Fruit fly (Drosophila melanogaster) whole organism, embryonic: ENCODE measurements around the gene Srr.

ENCODE experiments used
- Aef1 ChIP-seq: fragments of 200-800 bp; sonication (Bioruptor generic); IDR thresholded peaks from 3 replicates; pipeline ENCODE4 v1.3.6; 2022; ENCODE audit warnings: missing biosample characterization, missing genetic modification characterization
- Asciz ChIP-seq: fragments of 200-800 bp; sonication (Bioruptor generic); optimal IDR thresholded peaks from 2 replicates; lab custom pipeline; 2017; ENCODE audit warnings: missing biosample characterization, mild to moderate bottlenecking, missing genetic modification characterization, missing genetic modification reagents
- Atf-2 ChIP-seq: fragments of 200-800 bp; sonication (Bioruptor generic); optimal IDR thresholded peaks from 2 replicates; lab custom pipeline; 2016; ENCODE audit warnings: missing biosample characterization, missing genetic modification characterization
- CG12942 ChIP-seq: fragments of 200-800 bp; sonication (Bioruptor generic); optimal IDR thresholded peaks from 3 replicates; lab custom pipeline; 2016; ENCODE audit warnings: missing biosample characterization, missing genetic modification characterization
- CG14014 ChIP-seq: fragments of 200-800 bp; sonication (Bioruptor generic); IDR thresholded peaks from 2 replicates; pipeline ENCODE4 v1.3.6; 2022; ENCODE audit warnings: missing biosample characterization, missing genetic modification characterization
- CG15479 ChIP-seq: fragments of 200-800 bp; sonication (Bioruptor generic); optimal IDR thresholded peaks from 3 replicates; lab custom pipeline; 2019; ENCODE audit warnings: missing biosample characterization, mild to moderate bottlenecking, missing genetic modification characterization, moderate library complexity
- CG1647 ChIP-seq: fragments of 200-800 bp; sonication (Bioruptor generic); optimal IDR thresholded peaks from 3 replicates; lab custom pipeline; 2016; ENCODE audit warnings: missing biosample characterization, missing genetic modification characterization
- CG1792 ChIP-seq: fragments of 200-800 bp; sonication (Bioruptor generic); optimal IDR thresholded peaks from 2 replicates; lab custom pipeline; 2016; ENCODE audit warnings: missing biosample characterization, missing genetic modification characterization
- CG18262 ChIP-seq: fragments of 200-800 bp; optimal IDR thresholded peaks from 3 replicates; lab custom pipeline; 2019; ENCODE audit warnings: missing biosample characterization, mild to moderate bottlenecking, missing genetic modification characterization, moderate library complexity
- CG2116 ChIP-seq: fragments of 200-800 bp; sonication (Bioruptor generic); optimal IDR thresholded peaks from 3 replicates; lab custom pipeline; 2018; ENCODE audit warnings: missing biosample characterization, mild to moderate bottlenecking, missing genetic modification characterization
- CG2129 ChIP-seq: fragments of 200-800 bp; sonication (Bioruptor generic); IDR thresholded peaks from 2 replicates; pipeline ENCODE4 v1.3.6; 2022; ENCODE audit warnings: missing biosample characterization, missing genetic modification characterization; ENCODE audit not compliant: partially characterized antibody
- CG31441 ChIP-seq: fragments of 200-800 bp; sonication (Bioruptor generic); IDR thresholded peaks from 2 replicates; pipeline ENCODE4 v1.3.6; 2022; ENCODE audit warnings: missing biosample characterization, missing genetic modification characterization
- CG33557 ChIP-seq: fragments of 200-800 bp; sonication (Bioruptor generic); optimal IDR thresholded peaks from 2 replicates; lab custom pipeline; 2019; ENCODE audit warnings: missing biosample characterization, mild to moderate bottlenecking, missing genetic modification characterization, moderate library complexity
- CG4282 ChIP-seq: fragments of 200-800 bp; sonication (Bioruptor generic); optimal IDR thresholded peaks from 2 replicates; lab custom pipeline; 2016; ENCODE audit warnings: missing biosample characterization, missing genetic modification characterization
- CG4360 ChIP-seq: fragments of 200-800 bp; sonication (Bioruptor generic); IDR thresholded peaks from 2 replicates; pipeline ENCODE4 v1.3.6; 2022; ENCODE audit warnings: missing biosample characterization, missing genetic modification characterization
- CG5180 ChIP-seq: fragments of 200-800 bp; sonication (Bioruptor generic); optimal IDR thresholded peaks from 3 replicates; lab custom pipeline; 2017; ENCODE audit warnings: missing biosample characterization, missing genetic modification characterization, mild to moderate bottlenecking, moderate library complexity, missing genetic modification reagents
- CG5245 ChIP-seq: fragments of 200-800 bp; sonication (Bioruptor generic); optimal IDR thresholded peaks from 3 replicates; lab custom pipeline; 2016; ENCODE audit warnings: missing biosample characterization, missing genetic modification characterization
- CG7271 ChIP-seq: fragments of 200-800 bp; sonication (Bioruptor generic); optimal IDR thresholded peaks from 2 replicates; lab custom pipeline; 2018; ENCODE audit warnings: missing biosample characterization, mild to moderate bottlenecking, missing genetic modification characterization, moderate library complexity
- CG9437 ChIP-seq: fragments of 200-800 bp; sonication (Bioruptor generic); optimal IDR thresholded peaks from 2 replicates; lab custom pipeline; 2018; ENCODE audit warnings: missing biosample characterization, mild to moderate bottlenecking, missing genetic modification characterization
- CG9727 ChIP-seq: fragments of 200-800 bp; sonication (Bioruptor generic); optimal IDR thresholded peaks from 3 replicates; lab custom pipeline; 2017; ENCODE audit warnings: missing biosample characterization, mild to moderate bottlenecking, missing genetic modification characterization
- Dp ChIP-seq: fragments of 200-800 bp; sonication (Bioruptor generic); optimal IDR thresholded peaks from 2 replicates; lab custom pipeline; 2018; ENCODE audit warnings: missing biosample characterization, mild to moderate bottlenecking, missing genetic modification characterization, moderate library complexity
- H15 ChIP-seq: fragments of 200-800 bp; sonication (Bioruptor generic); IDR thresholded peaks from 3 replicates; pipeline ENCODE4 v1.3.6; 2022; ENCODE audit warnings: missing biosample characterization, missing genetic modification characterization
- H2.0 ChIP-seq: fragments of 200-800 bp; sonication (Bioruptor generic); IDR thresholded peaks from 2 replicates; pipeline ENCODE4 v1.3.6; 2022; ENCODE audit warnings: missing biosample characterization, missing genetic modification characterization
- Jarid2 ChIP-seq: fragments of 200-800 bp; sonication (Bioruptor generic); optimal IDR thresholded peaks from 3 replicates; lab custom pipeline; 2017; ENCODE audit warnings: mild to moderate bottlenecking, missing biosample characterization, missing genetic modification reagents, missing genetic modification characterization
- MBD-R2 ChIP-seq: fragments of 200-800 bp; sonication (Bioruptor generic); IDR thresholded peaks from 2 replicates; pipeline ENCODE4 v1.3.6; 2022; ENCODE audit warnings: missing biosample characterization, missing genetic modification characterization
- NC2β ChIP-seq: fragments of 200-800 bp; sonication (Bioruptor generic); optimal IDR thresholded peaks from 2 replicates; lab custom pipeline; 2016; ENCODE audit warnings: missing biosample characterization, missing genetic modification characterization
- Nf-YA ChIP-seq: fragments of 200-800 bp; sonication (Bioruptor generic); IDR thresholded peaks from 2 replicates; pipeline ENCODE4 v1.3.6; 2022; ENCODE audit warnings: missing biosample characterization, missing genetic modification characterization
- Opbp ChIP-seq: fragments of 200-800 bp; sonication (Bioruptor generic); IDR thresholded peaks from 3 replicates; pipeline ENCODE4 v1.3.6; 2022; ENCODE audit warnings: missing biosample characterization, missing genetic modification characterization; ENCODE audit not compliant: partially characterized antibody
- btn ChIP-seq: fragments of 200-800 bp; sonication (Bioruptor generic); optimal IDR thresholded peaks from 2 replicates; lab custom pipeline; 2016; ENCODE audit warnings: missing biosample characterization, missing genetic modification characterization
- cas ChIP-seq: fragments of 200-800 bp; sonication (Bioruptor generic); IDR thresholded peaks from 2 replicates; pipeline ENCODE4 v1.3.6; 2022; ENCODE audit warnings: missing biosample characterization, missing genetic modification characterization
- caup ChIP-seq: fragments of 200-800 bp; sonication (Bioruptor generic); optimal IDR thresholded peaks from 3 replicates; lab custom pipeline; 2017; ENCODE audit warnings: missing biosample characterization, mild to moderate bottlenecking, missing genetic modification characterization, moderate library complexity; ENCODE audit not compliant: severe bottlenecking
- cwo ChIP-seq: fragments of 200-800 bp; sonication (Bioruptor generic); optimal IDR thresholded peaks from 3 replicates; lab custom pipeline; 2017; ENCODE audit warnings: missing biosample characterization, missing genetic modification characterization, mild to moderate bottlenecking, moderate library complexity, missing genetic modification reagents
- danr ChIP-seq: fragments of 200-800 bp; sonication (Bioruptor generic); IDR thresholded peaks from 2 replicates; pipeline ENCODE4 v1.3.6; 2022; ENCODE audit warnings: missing biosample characterization, missing genetic modification characterization
- dm ChIP-seq: fragments of 200-800 bp; sonication (Bioruptor generic); optimal IDR thresholded peaks from 3 replicates; lab custom pipeline; 2016; ENCODE audit warnings: missing biosample characterization, missing genetic modification characterization
- ewg ChIP-seq: fragments of 200-800 bp; sonication (Bioruptor generic); optimal IDR thresholded peaks from 3 replicates; lab custom pipeline; 2017; ENCODE audit warnings: mild to moderate bottlenecking, missing biosample characterization, missing genetic modification reagents, missing genetic modification characterization
- gce ChIP-seq: fragments of 200-800 bp; sonication (Bioruptor generic); IDR thresholded peaks from 3 replicates; pipeline ENCODE4 v1.3.6; 2022; ENCODE audit warnings: missing biosample characterization, missing genetic modification characterization
- gfzf ChIP-seq: fragments of 200-800 bp; sonication (Bioruptor generic); optimal IDR thresholded peaks from 2 replicates; lab custom pipeline; 2016; ENCODE audit warnings: missing biosample characterization, mild to moderate bottlenecking, missing genetic modification characterization, moderate library complexity
- hbn ChIP-seq: fragments of 200-800 bp; sonication (Bioruptor generic); IDR thresholded peaks from 2 replicates; pipeline ENCODE4 v1.3.6; 2022; ENCODE audit warnings: missing biosample characterization, missing genetic modification characterization; ENCODE audit not compliant: partially characterized antibody
- her ChIP-seq: fragments of 200-800 bp; sonication (Bioruptor generic); optimal IDR thresholded peaks from 2 replicates; lab custom pipeline; 2016; ENCODE audit warnings: missing biosample characterization, missing genetic modification characterization
- jumu ChIP-seq: fragments of 200-800 bp; sonication (Bioruptor generic); optimal IDR thresholded peaks from 3 replicates; lab custom pipeline; 2016; ENCODE audit warnings: missing biosample characterization, missing genetic modification characterization
- kah ChIP-seq: fragments of 200-800 bp; sonication (Bioruptor generic); optimal IDR thresholded peaks from 2 replicates; lab custom pipeline; 2018; ENCODE audit warnings: missing biosample characterization, mild to moderate bottlenecking, missing genetic modification characterization
- lmd ChIP-seq: fragments of 200-800 bp; sonication (Bioruptor generic); IDR thresholded peaks from 2 replicates; pipeline ENCODE4 v1.3.6; 2022; ENCODE audit warnings: missing biosample characterization, missing genetic modification characterization
- luna ChIP-seq: fragments of 200-800 bp; sonication (Bioruptor generic); optimal IDR thresholded peaks from 2 replicates; lab custom pipeline; 2016; ENCODE audit warnings: missing biosample characterization, missing genetic modification characterization
- org-1 ChIP-seq: fragments of 200-800 bp; sonication (Bioruptor generic); optimal IDR thresholded peaks from 2 replicates; lab custom pipeline; 2017; ENCODE audit warnings: missing biosample characterization, missing genetic modification characterization
- pum ChIP-seq: fragments of 200-800 bp; sonication (Bioruptor generic); optimal IDR thresholded peaks from 2 replicates; lab custom pipeline; 2016; ENCODE audit warnings: missing biosample characterization, missing genetic modification characterization
- slou ChIP-seq: fragments of 200-800 bp; sonication (Bioruptor generic); optimal IDR thresholded peaks from 3 replicates; lab custom pipeline; 2016; ENCODE audit warnings: missing biosample characterization, missing genetic modification characterization
- tup ChIP-seq: fragments of 200-800 bp; sonication (Bioruptor generic); optimal IDR thresholded peaks from 2 replicates; lab custom pipeline; 2016; ENCODE audit warnings: missing biosample characterization, mild to moderate bottlenecking, missing genetic modification characterization, moderate library complexity
- unc-4 ChIP-seq: fragments of 200-800 bp; sonication (Bioruptor generic); IDR thresholded peaks from 2 replicates; pipeline ENCODE4 v1.3.6; 2022; ENCODE audit warnings: missing biosample characterization, missing genetic modification characterization; ENCODE audit not compliant: partially characterized antibody
- usp ChIP-seq: fragments of >200 bp; optimal IDR thresholded peaks from 2 replicates; lab custom pipeline; 2017; ENCODE audit warnings: missing biosample characterization, missing genetic modification characterization
- zen2 ChIP-seq: fragments of 200-800 bp; sonication (Bioruptor generic); IDR thresholded peaks from 3 replicates; pipeline ENCODE4 v1.3.6; 2022; ENCODE audit warnings: missing biosample characterization, missing genetic modification characterization; ENCODE audit not compliant: partially characterized antibody
- zf30C ChIP-seq: fragments of 200-800 bp; sonication (Bioruptor generic); optimal IDR thresholded peaks from 3 replicates; lab custom pipeline; 2018; ENCODE audit warnings: missing biosample characterization, mild to moderate bottlenecking, missing genetic modification characterization
- zfh2 ChIP-seq: fragments of 200-800 bp; sonication (Bioruptor generic); optimal IDR thresholded peaks from 2 replicates; lab custom pipeline; 2016; ENCODE audit warnings: missing biosample characterization, missing genetic modification characterization

The Srr gene

DNA sequence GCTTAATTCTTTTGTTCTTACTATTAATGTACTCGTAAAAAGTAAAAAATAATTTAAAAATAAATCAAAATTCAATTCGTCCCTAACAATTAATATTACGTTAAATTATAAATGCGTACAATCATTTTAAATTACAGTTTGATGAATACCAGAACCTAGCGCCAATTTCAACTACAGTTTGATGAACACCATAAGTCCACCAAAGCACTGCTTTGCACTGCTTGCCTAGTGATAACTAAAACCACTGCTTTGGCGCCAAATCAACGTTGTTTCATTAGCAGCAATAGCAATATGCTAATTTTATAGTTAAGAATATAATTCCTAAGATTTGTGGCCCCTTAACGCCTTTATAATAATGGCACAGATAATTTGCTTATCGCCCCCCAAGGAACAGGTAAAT is 36.4 kb upstream of the Srr start (continued):
- TF ChIP-seq Jarid2 (GFP tag; lab: Kevin White, UChicago), result no peak
- no peak for TF ChIP-seq Asciz
- TF ChIP-seq pum (GFP tag; lab: Kevin White, UChicago), result no peak
- TF ChIP-seq tup (GFP tag; lab: Kevin White, UChicago), result no peak
- no peak for TF ChIP-seq btn (GFP tag; lab: Kevin White, UChicago)
- TF ChIP-seq luna (GFP tag; lab: Kevin White, UChicago), result no peak
- no peak for TF ChIP-seq zfh2 (GFP tag; lab: Kevin White, UChicago)
- no peak for TF ChIP-seq CG15479 (GFP tag; lab: Kevin White, UChicago)
- TF ChIP-seq caup (GFP tag; lab: Kevin White, UChicago), result no peak
- no peak for TF ChIP-seq unc-4 (GFP tag; lab: Robert Waterston, UW)
- no peak for TF ChIP-seq CG18262 (tag; lab: Kevin White, UChicago)
- TF ChIP-seq CG33557 (GFP tag; lab: Kevin White, UChicago), result no peak
- no peak for TF ChIP-seq CG2129 (GFP tag; lab: Robert Waterston, UW)
- TF ChIP-seq org-1 (GFP tag; lab: Kevin White, UChicago), result no peak
- no peak for TF ChIP-seq zen2 (GFP tag; lab: Robert Waterston, UW)
- no peak for TF ChIP-seq hbn
- no peak for TF ChIP-seq NC2β (GFP tag; lab: Kevin White, UChicago)
- TF ChIP-seq kah (GFP tag; lab: Kevin White, UChicago), result no peak
- no peak for TF ChIP-seq gfzf
- TF ChIP-seq Aef1 (GFP tag; lab: Robert Waterston, UW), result no peak
- TF ChIP-seq CG4360 (GFP tag; lab: Robert Waterston, UW), result no peak
- no peak for TF ChIP-seq gce
- TF ChIP-seq ewg (GFP tag; lab: Kevin White, UChicago), result no peak
- TF ChIP-seq cas, result no peak
- TF ChIP-seq MBD-R2 (GFP tag; lab: Robert Waterston, UW), result peak; percentile 31; the same call in 1 of the 2 replicates
- TF ChIP-seq Dp (GFP tag; lab: Kevin White, UChicago), result peak; percentile 87
- TF ChIP-seq Atf-2 (GFP tag; lab: Kevin White, UChicago), result no peak
- TF ChIP-seq slou (GFP tag; lab: Kevin White, UChicago), result no peak
- TF ChIP-seq usp, result no peak
- no peak for TF ChIP-seq CG14014 (GFP tag; lab: Robert Waterston, UW)
- no peak for TF ChIP-seq H15 (GFP tag; lab: Robert Waterston, UW)
- no peak for TF ChIP-seq CG5245 (GFP tag; lab: Kevin White, UChicago)
- no peak for TF ChIP-seq CG1792 (GFP tag; lab: Kevin White, UChicago)
- TF ChIP-seq CG31441, result no peak
- peak; percentile 65; the same call in 2 of the 3 replicates for TF ChIP-seq Opbp (GFP tag; lab: Robert Waterston, UW)
- TF ChIP-seq jumu (GFP tag; lab: Kevin White, UChicago), result no peak
- no peak for TF ChIP-seq CG1647
- no peak for TF ChIP-seq dm (GFP tag; lab: Kevin White, UChicago)
- TF ChIP-seq cwo (GFP tag; lab: Kevin White, UChicago), result no peak
- TF ChIP-seq CG7271, result no peak
- TF ChIP-seq H2.0 (GFP tag; lab: Robert Waterston, UW), result no peak
- no peak for TF ChIP-seq Nf-YA
- TF ChIP-seq CG9727 (GFP tag; lab: Kevin White, UChicago), result no peak
- no peak for TF ChIP-seq CG12942 (GFP tag; lab: Kevin White, UChicago)
- no peak for TF ChIP-seq lmd (GFP tag; lab: Robert Waterston, UW)
- no peak for TF ChIP-seq CG4282 (GFP tag; lab: Kevin White, UChicago)
- TF ChIP-seq danr, result no peak
- no peak for TF ChIP-seq zf30C (GFP tag; lab: Kevin White, UChicago)
- no peak for TF ChIP-seq CG9437 (GFP tag; lab: Kevin White, UChicago)
- peak; percentile 14 for TF ChIP-seq CG2116
- no peak for TF ChIP-seq her
- TF ChIP-seq CG5180 (GFP tag; lab: Kevin White, UChicago), result no peak
